Fruit fly (Drosophila melanogaster) whole organism, adult: ENCODE data around the gene Seipin.
A peak's percentile ranks its signal among the peaks of the same experiment; 100 is the strongest.

Source experiments
- CG11617 ChIP-seq: fragments of 200-800 bp; sonication (Bioruptor generic); optimal IDR thresholded peaks from 2 replicates; lab custom pipeline; 2017; ENCODE audit warnings: mild to moderate bottlenecking, missing biosample characterization, missing genetic modification reagents, missing genetic modification characterization
- CG12768 ChIP-seq: fragments of 200-800 bp; sonication (Bioruptor generic); optimal IDR thresholded peaks from 2 replicates; lab custom pipeline; 2017; ENCODE audit warnings: missing biosample characterization, missing genetic modification characterization, mild to moderate bottlenecking, moderate library complexity, missing genetic modification reagents
- CG14711 ChIP-seq: fragments of 200-800 bp; sonication (Bioruptor generic); optimal IDR thresholded peaks from 2 replicates; lab custom pipeline; 2018; ENCODE audit warnings: missing biosample characterization, mild to moderate bottlenecking, missing genetic modification characterization, moderate library complexity
- CG1620 ChIP-seq: fragments of 200-800 bp; sonication (Bioruptor generic); optimal IDR thresholded peaks from 2 replicates; lab custom pipeline; 2016; ENCODE audit warnings: missing biosample characterization, missing genetic modification characterization
- CG33017 ChIP-seq: fragments of 200-800 bp; sonication (Bioruptor generic); optimal IDR thresholded peaks from 2 replicates; lab custom pipeline; 2018; ENCODE audit warnings: missing biosample characterization, mild to moderate bottlenecking, missing genetic modification characterization, moderate library complexity
- CG5204 ChIP-seq: fragments of 200-800 bp; sonication (Bioruptor generic); optimal IDR thresholded peaks from 2 replicates; lab custom pipeline; 2016; ENCODE audit warnings: missing biosample characterization, missing genetic modification characterization
- CG7045 ChIP-seq: fragments of 200-800 bp; sonication (Bioruptor generic); optimal IDR thresholded peaks from 2 replicates; lab custom pipeline; 2017; ENCODE audit warnings: missing biosample characterization, mild to moderate bottlenecking, missing genetic modification characterization
- CG7101 ChIP-seq: fragments of 200-800 bp; sonication (Bioruptor generic); optimal IDR thresholded peaks from 2 replicates; lab custom pipeline; 2018; ENCODE audit warnings: missing biosample characterization, mild to moderate bottlenecking, missing genetic modification characterization, moderate library complexity
- Clk ChIP-seq: fragments of 200-800 bp; sonication (Bioruptor generic); optimal IDR thresholded peaks from 2 replicates; lab custom pipeline; 2017; ENCODE audit warnings: missing biosample characterization, missing genetic modification characterization
- Crg-1 ChIP-seq: fragments of 200-800 bp; sonication (Bioruptor generic); optimal IDR thresholded peaks from 2 replicates; lab custom pipeline; 2016; ENCODE audit warnings: missing biosample characterization, missing genetic modification characterization
- Hr96 ChIP-seq: fragments of 200-800 bp; sonication (Bioruptor generic); optimal IDR thresholded peaks from 2 replicates; lab custom pipeline; 2016; ENCODE audit warnings: missing biosample characterization, missing genetic modification characterization
- Mnt ChIP-seq: fragments of 200-800 bp; sonication (Bioruptor generic); optimal IDR thresholded peaks from 2 replicates; lab custom pipeline; 2016; ENCODE audit warnings: missing biosample characterization, mild to moderate bottlenecking, missing genetic modification characterization
- bab1 ChIP-seq: fragments of 200-800 bp; sonication (Bioruptor generic); optimal IDR thresholded peaks from 3 replicates; lab custom pipeline; 2019; ENCODE audit warnings: missing biosample characterization, mild to moderate bottlenecking, missing genetic modification characterization, moderate library complexity
- cic ChIP-seq: fragments of 200-800 bp; sonication (Bioruptor generic); optimal IDR thresholded peaks from 2 replicates; lab custom pipeline; 2017; ENCODE audit warnings: missing biosample characterization, mild to moderate bottlenecking, missing genetic modification characterization, moderate library complexity
- cnc ChIP-seq, 2 experiments: fragments of >200 bp; optimal IDR thresholded peaks; 2 replicates each; lab custom pipeline; 2017
- kay ChIP-seq: fragments of 200-800 bp; sonication (Bioruptor generic); peaks from one replicate; lab custom pipeline; 2016; ENCODE audit warnings: missing biosample characterization, missing genetic modification characterization, borderline replicate concordance
- ovo ChIP-seq: fragments of 200-800 bp; sonication (Bioruptor generic); optimal IDR thresholded peaks from 2 replicates; lab custom pipeline; 2016; ENCODE audit warnings: missing biosample characterization, missing genetic modification characterization
- pad ChIP-seq: fragments of 200-800 bp; sonication (Bioruptor generic); optimal IDR thresholded peaks from 3 replicates; lab custom pipeline; 2017; ENCODE audit warnings: missing biosample characterization, missing genetic modification characterization, mild to moderate bottlenecking, moderate library complexity, missing genetic modification reagents
- tj ChIP-seq: fragments of 200-800 bp; sonication (Bioruptor generic); optimal IDR thresholded peaks from 3 replicates; lab custom pipeline; 2017; ENCODE audit warnings: missing biosample characterization, mild to moderate bottlenecking, missing genetic modification characterization, moderate library complexity
- toe ChIP-seq: fragments of 200-800 bp; sonication (Bioruptor generic); optimal IDR thresholded peaks from 2 replicates; lab custom pipeline; 2016; ENCODE audit warnings: missing biosample characterization, missing genetic modification characterization

The Seipin gene

dm6 chrX:2619651-2620050 is at the start of gene Seipin, which contains the start of gene Tsp3A:
Seipin (plus strand) TSS chrX:2619799.
Tsp3A (minus strand) TSS chrX:2619738.
- TF ChIP-seq CG14711 (tag; lab: Kevin White, UChicago) (peak; percentile 84), Clk (GFP tag; lab: Kevin White, UChicago) (peak; percentile 67), CG7101 (peak; percentile 88), tj (peak; percentile 87), CG5204 (no peak), bab1 (GFP tag; lab: Kevin White, UChicago) (peak; percentile 84), cnc (optimal IDR thresholded peaks at IDR 0.05; lab: Kevin White, UChicago) (no peak), Hr96 (GFP tag; lab: Kevin White, UChicago) (no peak), CG33017 (tag; lab: Kevin White, UChicago) (peak; percentile 83), CG1620 (GFP tag; lab: Kevin White, UChicago) (peak; percentile 48), toe (GFP tag; lab: Kevin White, UChicago) (no peak), cic (peak; percentile 60), Mnt (GFP tag; lab: Kevin White, UChicago) (peak; percentile 61), pad (peak; percentile 75), Crg-1 (GFP tag; lab: Kevin White, UChicago) (peak; percentile 51), kay (GFP tag; lab: Kevin White, UChicago) (no peak), CG7045 (GFP tag; lab: Kevin White, UChicago) (peak; percentile 79), CG12768 (GFP tag; lab: Kevin White, UChicago) (peak; percentile 97), ovo (peak; percentile 30), CG11617 (GFP tag; lab: Kevin White, UChicago) (peak; percentile 88)

- no peak for TF ChIP-seq kay (GFP tag; lab: Kevin White, UChicago)
- TF ChIP-seq ovo, result no peak
- TF ChIP-seq toe (GFP tag; lab: Kevin White, UChicago), result no peak
- TF ChIP-seq Hr96 (GFP tag; lab: Kevin White, UChicago), result no peak
- TF ChIP-seq cnc (optimal IDR thresholded peaks at IDR 0.05; lab: Kevin White, UChicago), result no peak
- TF ChIP-seq CG7101, result no peak
- no peak for TF ChIP-seq Clk (GFP tag; lab: Kevin White, UChicago)
- TF ChIP-seq CG5204, result no peak
- TF ChIP-seq CG12768 (GFP tag; lab: Kevin White, UChicago), result no peak
Observed at dm6 chrX:2580319-2581008, 39.1 kb upstream of the Seipin start, which contains the start of the genes Vha36-3 and AANATL7. Vha36-3 (minus strand) TSS chrX:2580560. AANATL7 (plus strand) TSS chrX:2580958.

DNA sequence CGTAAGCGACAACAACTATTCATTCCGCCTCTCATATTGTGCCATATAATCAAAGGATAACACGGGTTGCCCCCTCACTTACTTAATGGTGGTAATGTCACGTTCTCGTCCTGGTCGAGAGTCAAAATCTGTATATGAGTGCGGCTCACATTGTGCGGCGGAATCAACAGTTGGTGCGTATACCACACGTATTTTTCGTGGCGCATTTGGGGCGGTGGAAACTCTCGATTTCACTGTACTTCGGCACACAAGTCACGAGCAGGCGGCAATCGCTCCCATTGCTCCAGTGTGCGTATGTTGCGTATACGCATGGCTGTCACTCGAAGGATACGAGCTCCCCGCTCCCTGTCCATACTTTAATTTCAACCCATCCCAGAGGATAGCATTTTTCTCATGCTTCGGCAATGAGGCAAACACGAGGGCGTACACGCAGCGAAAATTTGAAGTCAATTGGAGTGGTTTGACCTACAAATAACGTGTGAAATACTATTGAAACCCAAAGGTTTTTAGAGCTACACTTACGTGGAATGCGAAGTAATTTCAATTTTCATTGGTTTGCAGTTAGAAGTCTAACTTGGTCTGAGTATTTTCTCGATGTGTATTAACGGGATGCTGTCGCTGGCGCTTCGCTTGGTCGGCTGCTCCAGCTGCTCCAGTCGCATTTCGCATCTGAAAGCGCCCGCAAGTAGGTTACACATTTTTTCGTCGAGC is 37.7 kb upstream of the Seipin start:
- TF ChIP-seq toe (GFP tag; lab: Kevin White, UChicago) (peak; percentile 33), ovo (no peak), CG5204 (peak; percentile 37), CG12768 (GFP tag; lab: Kevin White, UChicago) (no peak), CG7101 (no peak), cnc (optimal IDR thresholded peaks at IDR 0.05; lab: Kevin White, UChicago) (no peak)

- TF ChIP-seq cnc (optimal IDR thresholded peaks at IDR 0.05; lab: Kevin White, UChicago) (no peak), bab1 (GFP tag; lab: Kevin White, UChicago) (no peak), Hr96 (GFP tag; lab: Kevin White, UChicago) (no peak), toe (GFP tag; lab: Kevin White, UChicago) (peak; percentile 13), CG14711 (tag; lab: Kevin White, UChicago) (no peak)
Observed at dm6 chrX:2585055-2585715, 34.4 kb upstream of the Seipin start, which contains the start of gene CG13760. CG13760 (minus strand) TSS chrX:2585699.

dm6 chrX:2585716-2586082 is 33.9 kb upstream of the Seipin start, which contains the start of gene wds:
wds (plus strand) TSS chrX:2585980.
- TF ChIP-seq Clk (GFP tag; lab: Kevin White, UChicago) (no peak), Mnt (GFP tag; lab: Kevin White, UChicago) (peak; percentile 90)

dm6 chrX:2588415-2589411 is 30.9 kb upstream of the Seipin start, which contains the start of gene egh:
egh (plus strand) TSS chrX:2588503.
- TF ChIP-seq CG14711 (tag; lab: Kevin White, UChicago) (peak; percentile 17), kay (GFP tag; lab: Kevin White, UChicago) (no peak), toe (GFP tag; lab: Kevin White, UChicago) (peak; percentile 2), CG12768 (GFP tag; lab: Kevin White, UChicago) (peak; percentile 1), CG33017 (tag; lab: Kevin White, UChicago) (no peak), pad (no peak), cic (no peak), CG1620 (GFP tag; lab: Kevin White, UChicago) (peak; percentile 43), ovo (peak; percentile 10), CG5204 (no peak), cnc (optimal IDR thresholded peaks at IDR 0.05; lab: Kevin White, UChicago) (no peak), CG7101 (peak; percentile 51), CG7045 (GFP tag; lab: Kevin White, UChicago) (peak; percentile 2), Clk (GFP tag; lab: Kevin White, UChicago) (no peak), Crg-1 (GFP tag; lab: Kevin White, UChicago) (no peak), CG11617 (GFP tag; lab: Kevin White, UChicago) (peak; percentile 55), bab1 (GFP tag; lab: Kevin White, UChicago) (peak; percentile 57), tj (peak; percentile 47), Hr96 (GFP tag; lab: Kevin White, UChicago) (peak; percentile 38), Mnt (GFP tag; lab: Kevin White, UChicago) (peak; percentile 60)
